Worm (Caenorhabditis elegans) whole organism, L2 larva: ENCODE data around the gene F32D8.1.

Experiments used
- R02D3.7 ChIP-seq: fragments of 150-350 bp; optimal IDR thresholded peaks from 2 replicates; lab custom pipeline; 2014; ENCODE audit warnings: missing biosample characterization, missing genetic modification characterization
- Y55F3AM.14 ChIP-seq: fragments of 200-800 bp; sonication (Bioruptor generic); optimal IDR thresholded peaks from 2 replicates; lab custom pipeline; 2018; ENCODE audit warnings: mild to moderate bottlenecking, missing genetic modification characterization, missing compliant biosample characterization
- ZK546.5 ChIP-seq: sonication (generic microtip); optimal IDR thresholded peaks from 2 replicates; lab custom pipeline; 2017; ENCODE audit warnings: missing biosample characterization, missing genetic modification characterization
- alr-1 ChIP-seq: fragments of 150-350 bp; optimal IDR thresholded peaks from 2 replicates; lab custom pipeline; 2014; ENCODE audit warnings: missing biosample characterization, missing genetic modification characterization
- aly-2 ChIP-seq: fragments of 150-350 bp; optimal IDR thresholded peaks from 2 replicates; lab custom pipeline; 2014; ENCODE audit warnings: missing biosample characterization, missing genetic modification characterization
- ama-1 ChIP-seq: fragments of 150-350 bp; optimal IDR thresholded peaks from 2 replicates; lab custom pipeline; 2018; ENCODE audit warnings: inconsistent platforms
- blmp-1 ChIP-seq: sonication (generic microtip); optimal IDR thresholded peaks from 2 replicates; lab custom pipeline; 2017; ENCODE audit warnings: missing genetic modification characterization, mild to moderate bottlenecking, missing compliant biosample characterization, antibody characterized with exemption, moderate library complexity; ENCODE audit not compliant: insufficient read depth
- ceh-16 ChIP-seq: fragments of 150-350 bp; optimal IDR thresholded peaks from 2 replicates; lab custom pipeline; 2014; ENCODE audit warnings: missing biosample characterization, missing genetic modification characterization
- ceh-82 ChIP-seq: fragments of 150-350 bp; optimal IDR thresholded peaks from 2 replicates; lab custom pipeline; 2014; ENCODE audit warnings: missing biosample characterization, missing genetic modification characterization
- crh-2 ChIP-seq: sonication (generic microtip); optimal IDR thresholded peaks from 2 replicates; lab custom pipeline; 2017; ENCODE audit warnings: missing biosample characterization, missing genetic modification characterization
- egl-27 ChIP-seq: sonication (generic microtip); optimal IDR thresholded peaks from 3 replicates; lab custom pipeline; 2017; ENCODE audit warnings: missing biosample characterization, missing genetic modification reagents, missing genetic modification characterization
- elt-1 ChIP-seq: fragments of 150-350 bp; optimal IDR thresholded peaks from 2 replicates; lab custom pipeline; 2014; ENCODE audit warnings: missing biosample characterization, missing genetic modification characterization
- elt-3 ChIP-seq: sonication (generic microtip); optimal IDR thresholded peaks from 2 replicates; lab custom pipeline; 2017; ENCODE audit warnings: missing biosample characterization, missing genetic modification characterization
- fos-1 ChIP-seq: fragments of 150-350 bp; optimal IDR thresholded peaks from 2 replicates; lab custom pipeline; 2014; ENCODE audit warnings: missing biosample characterization, missing genetic modification characterization
- lin-11 ChIP-seq: fragments of 150-350 bp; sonication (generic microtip); optimal IDR thresholded peaks from 2 replicates; lab custom pipeline; 2014; ENCODE audit warnings: missing biosample characterization, missing genetic modification characterization, inconsistent platforms, mixed read lengths
- lin-13 ChIP-seq: fragments of 150-350 bp; optimal IDR thresholded peaks from 2 replicates; lab custom pipeline; 2014; ENCODE audit warnings: missing biosample characterization, missing genetic modification reagents, missing genetic modification characterization
- mab-5 ChIP-seq: fragments of 150-350 bp; optimal IDR thresholded peaks from 2 replicates; lab custom pipeline; 2014; ENCODE audit warnings: missing biosample characterization, missing genetic modification characterization
- mbf-1 ChIP-seq: sonication (generic microtip); optimal IDR thresholded peaks from 2 replicates; lab custom pipeline; 2017; ENCODE audit warnings: missing biosample characterization, missing genetic modification characterization
- nhr-10 ChIP-seq: sonication (generic microtip); optimal IDR thresholded peaks from 2 replicates; lab custom pipeline; 2017; ENCODE audit warnings: missing biosample characterization, missing genetic modification characterization
- nhr-11 ChIP-seq: fragments of 150-350 bp; optimal IDR thresholded peaks from 2 replicates; lab custom pipeline; 2014; ENCODE audit warnings: missing biosample characterization, missing genetic modification characterization
- nhr-12 ChIP-seq: fragments of 150-350 bp; optimal IDR thresholded peaks from 2 replicates; lab custom pipeline; 2014; ENCODE audit warnings: missing biosample characterization, missing genetic modification characterization
- nhr-129 ChIP-seq: fragments of 150-350 bp; optimal IDR thresholded peaks from 2 replicates; lab custom pipeline; 2014; ENCODE audit warnings: missing biosample characterization, missing genetic modification characterization
- nhr-21 ChIP-seq: fragments of 150-350 bp; optimal IDR thresholded peaks from 2 replicates; lab custom pipeline; 2014; ENCODE audit warnings: missing biosample characterization, missing genetic modification characterization
- nhr-23 ChIP-seq: fragments of 150-350 bp; optimal IDR thresholded peaks from 2 replicates; lab custom pipeline; 2014; ENCODE audit warnings: missing biosample characterization, missing genetic modification reagents, missing genetic modification characterization
- nhr-237 ChIP-seq: fragments of 150-350 bp; optimal IDR thresholded peaks from 2 replicates; lab custom pipeline; 2014; ENCODE audit warnings: missing biosample characterization, missing genetic modification characterization
- nhr-25 ChIP-seq: fragments of 150-350 bp; sonication (generic microtip); optimal IDR thresholded peaks from 3 replicates; lab custom pipeline; 2014; ENCODE audit warnings: missing biosample characterization, missing genetic modification characterization
- peb-1 ChIP-seq: fragments of 150-350 bp; optimal IDR thresholded peaks from 2 replicates; lab custom pipeline; 2014; ENCODE audit warnings: missing biosample characterization, missing genetic modification characterization
- sem-4 ChIP-seq: fragments of 150-350 bp; optimal IDR thresholded peaks from 2 replicates; lab custom pipeline; 2014; ENCODE audit warnings: missing biosample characterization, missing genetic modification reagents, missing genetic modification characterization
- skn-1 ChIP-seq: sonication (generic microtip); optimal IDR thresholded peaks from 2 replicates; lab custom pipeline; 2017; ENCODE audit warnings: missing biosample characterization, missing genetic modification characterization
- sma-3 ChIP-seq: sonication (generic microtip); optimal IDR thresholded peaks from 2 replicates; lab custom pipeline; 2016; ENCODE audit warnings: missing genetic modification reagents, missing genetic modification characterization, missing compliant biosample characterization
- sma-9 ChIP-seq, 2 experiments: fragments of 150-350 bp in 1 of 2; sonication (generic microtip) in 1 of 2; optimal IDR thresholded peaks; 2 replicates each; lab custom pipeline; 2014 to 2016; ENCODE audit warnings: missing genetic modification characterization in 2 of 2, mild to moderate bottlenecking in 1 of 2, missing biosample characterization in 1 of 2, missing compliant biosample characterization in 1 of 2, missing genetic modification reagents in 1 of 2, moderate library complexity in 1 of 2
- unc-39 ChIP-seq: fragments of 150-350 bp; optimal IDR thresholded peaks from 2 replicates; lab custom pipeline; 2014; ENCODE audit warnings: missing biosample characterization, missing genetic modification characterization
- unc-55 ChIP-seq: fragments of 150-350 bp; sonication (generic microtip); optimal IDR thresholded peaks from 3 replicates; lab custom pipeline; 2014; ENCODE audit warnings: missing biosample characterization, missing genetic modification reagents, missing genetic modification characterization
- unc-62 ChIP-seq: fragments of 150-350 bp; optimal IDR thresholded peaks from 2 replicates; lab custom pipeline; 2014; ENCODE audit warnings: missing biosample characterization, missing genetic modification reagents, missing genetic modification characterization
- zag-1 ChIP-seq: fragments of 150-350 bp; optimal IDR thresholded peaks from 2 replicates; lab custom pipeline; 2014; ENCODE audit warnings: missing biosample characterization, missing genetic modification characterization
- ztf-1 ChIP-seq: fragments of 200-800 bp; sonication (Bioruptor generic); conservative IDR thresholded peaks from 2 replicates; pipeline ENCODE4 v1.3.6; 2022; ENCODE audit warnings: missing genetic modification characterization, missing compliant biosample characterization
- ztf-11 ChIP-seq: sonication (generic microtip); optimal IDR thresholded peaks from 2 replicates; lab custom pipeline; 2017; ENCODE audit warnings: missing biosample characterization, missing genetic modification characterization

Gene F32D8.1

DNA sequence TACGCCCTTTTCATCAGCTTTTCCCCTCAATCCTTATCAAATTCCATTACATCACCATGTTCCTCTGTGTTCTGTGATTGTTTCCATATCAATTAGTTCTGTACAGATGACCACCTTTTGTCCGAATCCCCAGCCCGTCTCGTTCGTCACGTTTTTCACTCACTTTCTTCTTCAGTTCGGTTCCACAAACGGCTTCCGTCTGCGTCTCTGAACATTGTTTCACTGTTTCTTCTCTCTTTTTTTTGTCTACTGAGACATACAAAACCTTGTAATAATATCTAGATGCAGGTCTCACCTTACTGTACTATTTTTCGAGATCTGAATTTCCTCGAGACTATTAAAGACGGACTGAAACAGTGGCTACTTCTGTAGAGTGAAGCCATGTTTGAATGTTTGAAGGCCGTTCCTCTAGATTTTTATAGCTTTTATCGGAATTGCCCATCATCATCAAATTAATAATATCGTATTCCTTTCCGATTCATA is 5.8 kb downstream of the F32D8.1 start, which contains the start of gene F32D8.3:
TSS of gene F32D8.3 (plus strand) at position 433 of the 483 bp plus-strand sequence.
- TF ChIP-seq unc-62 (no peak), R02D3.7 (tag; lab: Kevin White, UChicago) (no peak), elt-3 (tag; lab: Kevin White, UChicago) (no peak), unc-55 (GFP tag; lab: Kevin White, UChicago) (no peak), sem-4 (no peak), nhr-25 (tag; lab: Kevin White, UChicago) (peak; percentile 19), alr-1 (no peak), sma-9 (GFP tag; optimal IDR thresholded peaks at IDR 0.05; lab: Kevin White, UChicago) (peak; percentile 16), sma-9 (tag; optimal IDR thresholded peaks at IDR 0.05; lab: Kevin White, UChicago) (no peak), nhr-11 (no peak), sma-3 (no peak), zag-1 (tag; lab: Kevin White, UChicago) (no peak), peb-1 (tag; lab: Kevin White, UChicago) (no peak), aly-2 (tag; lab: Kevin White, UChicago) (no peak), nhr-10 (tag; lab: Kevin White, UChicago) (no peak), nhr-237 (no peak), lin-11 (tag; lab: Kevin White, UChicago) (no peak), mbf-1 (tag; lab: Kevin White, UChicago) (no peak), nhr-129 (tag; lab: Kevin White, UChicago) (no peak), fos-1 (tag; lab: Kevin White, UChicago) (no peak), elt-1 (tag; lab: Kevin White, UChicago) (no peak), nhr-21 (tag; lab: Kevin White, UChicago) (peak; percentile 39), ZK546.5 (tag; lab: Kevin White, UChicago) (no peak), Y55F3AM.14 (no peak), mab-5 (tag; lab: Kevin White, UChicago) (no peak), ceh-82 (tag; lab: Kevin White, UChicago) (no peak), ztf-11 (tag; lab: Kevin White, UChicago) (no peak), nhr-23 (tag; lab: Kevin White, UChicago) (no peak), nhr-12 (tag; lab: Kevin White, UChicago) (no peak), ztf-1 (GFP tag; lab: Robert Waterston, UW) (no peak), blmp-1 (tag; lab: Kevin White, UChicago) (peak; percentile 71), lin-13 (GFP tag; lab: Kevin White, UChicago) (no peak), egl-27 (tag; lab: Kevin White, UChicago) (no peak)

DNA sequence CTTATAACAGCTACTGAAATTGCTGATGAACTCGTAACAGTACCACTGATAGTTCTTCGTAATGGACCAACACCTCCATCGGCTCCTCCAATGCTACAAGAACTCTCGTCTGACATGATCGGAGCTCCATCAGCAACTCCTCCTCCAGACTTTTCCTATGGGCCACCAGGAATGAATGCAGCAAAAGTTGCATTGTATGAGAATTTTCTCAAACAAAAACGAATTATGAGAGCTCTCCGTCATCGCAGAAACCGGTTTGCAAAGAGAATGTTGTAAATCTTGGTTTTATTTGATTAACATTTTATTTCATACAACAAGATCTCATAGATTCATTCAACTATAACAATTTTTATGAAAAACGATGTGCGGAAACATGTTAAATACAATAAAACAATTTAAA is 6.9 kb downstream of the F32D8.1 start:
- no peak for TF ChIP-seq ztf-1 (GFP tag; lab: Robert Waterston, UW)
- no peak for TF ChIP-seq mbf-1 (tag; lab: Kevin White, UChicago)
- TF ChIP-seq Y55F3AM.14: peak; percentile 83
- TF ChIP-seq peb-1 (tag; lab: Kevin White, UChicago): no peak

DNA sequence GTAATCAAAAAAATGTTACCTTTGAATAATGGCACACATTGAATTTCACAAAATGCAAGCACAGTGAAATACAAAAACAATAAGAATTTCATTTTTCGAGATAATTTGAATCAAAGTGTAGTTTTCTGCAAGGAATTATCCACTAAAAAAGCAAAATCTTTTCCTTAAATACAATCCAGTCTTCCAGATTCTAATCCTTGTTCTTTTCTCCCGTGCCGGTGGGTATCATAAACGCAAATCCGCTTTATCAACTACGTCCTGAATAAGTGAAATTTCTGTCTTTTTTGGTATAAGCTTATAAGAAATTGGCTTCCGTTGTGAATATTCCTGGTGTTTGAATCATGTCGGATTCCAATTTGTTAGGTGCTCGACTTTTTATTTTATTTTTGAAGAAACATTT is 7.5 kb downstream of the F32D8.1 start:
- TF ChIP-seq sma-9 (GFP tag; optimal IDR thresholded peaks at IDR 0.05; lab: Kevin White, UChicago) (peak; percentile 11), sma-9 (tag; optimal IDR thresholded peaks at IDR 0.05; lab: Kevin White, UChicago) (no peak), nhr-237 (no peak)

DNA sequence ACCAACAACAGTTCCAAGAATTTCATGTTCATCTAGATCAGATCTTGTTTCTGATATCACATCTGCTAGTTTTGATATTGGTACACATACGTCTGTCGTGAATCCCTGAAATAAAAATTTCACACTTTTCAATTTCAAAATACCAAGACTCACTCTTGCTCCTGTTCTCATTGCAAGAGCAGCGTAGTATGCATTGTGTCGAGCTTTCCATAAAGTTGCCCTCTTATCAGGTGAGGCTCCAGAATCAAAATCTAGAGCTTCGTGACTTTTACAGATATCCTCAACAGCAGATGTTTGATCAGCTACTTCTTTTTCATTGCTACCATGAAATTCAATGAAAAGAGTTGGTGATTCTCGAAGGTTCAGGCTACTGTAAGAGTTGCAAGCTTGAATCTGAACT is 8.4 kb downstream of the F32D8.1 start, which contains the start of gene F32D8.11:
TSS of gene F32D8.11 (minus strand) at position 101 of the 400 bp plus-strand sequence.
- TF ChIP-seq unc-62 (no peak), crh-2 (no peak), R02D3.7 (tag; lab: Kevin White, UChicago) (no peak), skn-1 (tag; lab: Kevin White, UChicago) (no peak), ceh-16 (no peak), ceh-82 (tag; lab: Kevin White, UChicago) (no peak), ztf-11 (tag; lab: Kevin White, UChicago) (no peak)

DNA sequence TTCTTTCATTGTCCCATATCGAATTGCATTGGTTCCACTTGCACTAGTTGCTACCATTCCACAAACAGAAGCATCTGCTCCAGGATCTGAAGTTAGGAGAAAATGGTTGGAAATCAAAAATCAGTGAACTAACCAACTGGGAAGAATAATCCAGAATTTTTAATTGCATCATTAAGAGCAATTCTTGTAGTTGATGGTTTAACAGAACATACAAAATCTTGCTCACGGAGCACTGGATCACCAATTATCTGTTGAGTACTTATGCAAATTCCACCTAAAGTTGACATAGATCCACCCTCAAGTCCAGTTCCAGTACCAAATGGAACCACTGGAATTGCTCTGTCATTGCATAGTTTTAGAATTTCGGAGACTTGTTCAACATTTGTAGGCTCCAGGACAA is 9.1 kb downstream of the F32D8.1 start:
- TF ChIP-seq unc-39 (no peak), ama-1 (lab: Kevin White, UChicago) (peak; percentile 47)
